Worm (Caenorhabditis elegans) whole organism, young adult: ENCODE results near the gene F10E9.1.
A peak's percentile ranks its signal among the peaks of the same experiment; 100 is the strongest.

ENCODE experiments used
- C17E4.6 ChIP-seq: fragments of 200-800 bp; sonication (Bioruptor generic); IDR thresholded peaks from 2 replicates; pipeline ENCODE4 v1.3.6; 2022; ENCODE audit warnings: missing genetic modification reagents, missing genetic modification characterization, missing compliant biosample characterization
- D2030.7 ChIP-seq: fragments of 200-800 bp; sonication (Bioruptor generic); IDR thresholded peaks from 2 replicates; pipeline ENCODE4 v1.3.6; 2022; ENCODE audit warnings: missing genetic modification reagents, missing genetic modification characterization, missing compliant biosample characterization
- F22D6.2 ChIP-seq: sonication (generic microtip); optimal IDR thresholded peaks from 2 replicates; lab custom pipeline; 2016; ENCODE audit warnings: mild to moderate bottlenecking, missing genetic modification characterization, missing compliant biosample characterization
- F49E8.2 ChIP-seq: sonication (generic microtip); optimal IDR thresholded peaks from 3 replicates; lab custom pipeline; 2017; ENCODE audit warnings: missing genetic modification characterization, mild to moderate bottlenecking, missing compliant biosample characterization, antibody characterized with exemption, moderate library complexity; ENCODE audit not compliant: insufficient read depth
- F55B11.4 ChIP-seq: sonication (generic microtip); optimal IDR thresholded peaks from 2 replicates; lab custom pipeline; 2016; ENCODE audit warnings: missing compliant biosample characterization, missing genetic modification characterization, borderline replicate concordance; ENCODE audit not compliant: insufficient read depth
- F57A8.1 ChIP-seq: fragments of 200-800 bp; sonication (Bioruptor generic); optimal IDR thresholded peaks from 2 replicates; lab custom pipeline; 2018; ENCODE audit warnings: mild to moderate bottlenecking, missing genetic modification characterization, moderate library complexity, missing compliant biosample characterization
- K12H6.12 ChIP-seq: fragments of 200-800 bp; sonication (Bioruptor generic); optimal IDR thresholded peaks from 2 replicates; lab custom pipeline; 2018; ENCODE audit warnings: mild to moderate bottlenecking, missing genetic modification characterization, missing compliant biosample characterization
- T07F8.4 ChIP-seq: sonication (generic microtip); optimal IDR thresholded peaks from 2 replicates; lab custom pipeline; 2016; ENCODE audit warnings: mild to moderate bottlenecking, missing genetic modification characterization, moderate library complexity, missing compliant biosample characterization
- Y53F4B.3 ChIP-seq: fragments of 200-800 bp; sonication (Bioruptor generic); IDR thresholded peaks from 2 replicates; pipeline ENCODE4 v1.3.6; 2022; ENCODE audit warnings: missing genetic modification reagents, missing genetic modification characterization, missing compliant biosample characterization
- Y67H2A.10 ChIP-seq: fragments of 200-800 bp; sonication (Bioruptor generic); conservative IDR thresholded peaks from 2 replicates; pipeline ENCODE4 v1.3.6; 2022; ENCODE audit warnings: missing genetic modification reagents, missing genetic modification characterization, missing compliant biosample characterization
- ZK185.1 ChIP-seq: sonication (generic microtip); optimal IDR thresholded peaks from 2 replicates; lab custom pipeline; 2016; ENCODE audit warnings: mild to moderate bottlenecking, missing genetic modification characterization, missing compliant biosample characterization; ENCODE audit not compliant: poor library complexity, severe bottlenecking
- akir-1 ChIP-seq: fragments of 200-800 bp; sonication (Bioruptor generic); optimal IDR thresholded peaks from 2 replicates; lab custom pipeline; 2018; ENCODE audit warnings: mild to moderate bottlenecking, missing genetic modification characterization, moderate library complexity, missing compliant biosample characterization
- ama-1 ChIP-seq, 3 experiments: fragments of 150-350 bp in 1 of 3; sonication (generic microtip) in 2 of 3; optimal IDR thresholded peaks; 2 replicates each; lab custom pipeline; 2014 to 2018; ENCODE audit warnings: missing biosample characterization in 2 of 3, missing genetic modification characterization in 2 of 3, missing genetic modification reagents in 2 of 3
- aptf-2 ChIP-seq: fragments of 200-800 bp; sonication (Bioruptor generic); conservative IDR thresholded peaks from 2 replicates; pipeline ENCODE4 v1.3.6; 2022; ENCODE audit warnings: missing genetic modification reagents, missing genetic modification characterization, missing compliant biosample characterization
- athp-1 ChIP-seq: sonication (generic microtip); optimal IDR thresholded peaks from 2 replicates; lab custom pipeline; 2017; ENCODE audit warnings: mild to moderate bottlenecking, missing genetic modification characterization, missing compliant biosample characterization
- attf-3 ChIP-seq: fragments of 200-800 bp; sonication (Bioruptor generic); conservative IDR thresholded peaks from 2 replicates; pipeline ENCODE4 v1.3.6; 2022; ENCODE audit warnings: missing genetic modification reagents, missing genetic modification characterization, missing compliant biosample characterization
- attf-6 ChIP-seq: fragments of 200-800 bp; sonication (Bioruptor generic); IDR thresholded peaks from 2 replicates; pipeline ENCODE4 v1.3.6; 2022; ENCODE audit warnings: missing genetic modification reagents, missing genetic modification characterization, missing compliant biosample characterization
- bed-1 ChIP-seq: fragments of 200-800 bp; sonication (Bioruptor generic); IDR thresholded peaks from 2 replicates; pipeline ENCODE4 v1.3.6; 2022; ENCODE audit warnings: missing genetic modification reagents, missing genetic modification characterization, missing compliant biosample characterization
- cebp-1 ChIP-seq, 2 experiments: fragments of 200-800 bp in 1 of 2; sonication (Bioruptor generic) in 1 of 2; sonication (generic microtip) in 1 of 2; IDR thresholded peaks in 1 of 2; optimal IDR thresholded peaks in 1 of 2; 2 replicates each; pipeline versions ENCODE4 v1.3.6 to Lab custom; 2017 to 2022; ENCODE audit warnings: missing compliant biosample characterization in 2 of 2, missing genetic modification characterization in 2 of 2, mild to moderate bottlenecking in 1 of 2, missing genetic modification reagents in 1 of 2, moderate library complexity in 1 of 2
- cebp-2 ChIP-seq: fragments of 200-800 bp; sonication (Bioruptor generic); IDR thresholded peaks from 2 replicates; pipeline ENCODE4 v1.3.6; 2022; ENCODE audit warnings: missing genetic modification characterization, missing compliant biosample characterization
- dox-1 ChIP-seq: fragments of 200-800 bp; sonication (Bioruptor generic); IDR thresholded peaks from 2 replicates; pipeline ENCODE4 v1.3.6; 2022; ENCODE audit warnings: missing genetic modification reagents, missing genetic modification characterization, missing compliant biosample characterization
- dpff-1 ChIP-seq: sonication (generic microtip); optimal IDR thresholded peaks from 2 replicates; lab custom pipeline; 2017; ENCODE audit warnings: mild to moderate bottlenecking, missing genetic modification characterization, missing compliant biosample characterization
- dpl-1 ChIP-seq: fragments of 150-350 bp; optimal IDR thresholded peaks from 2 replicates; lab custom pipeline; 2014; ENCODE audit warnings: missing biosample characterization, missing genetic modification reagents, missing genetic modification characterization
- efl-1 ChIP-seq: fragments of 150-350 bp; optimal IDR thresholded peaks from 2 replicates; lab custom pipeline; 2014; ENCODE audit warnings: missing biosample characterization, missing genetic modification reagents, missing genetic modification characterization
- ekl-4 ChIP-seq: fragments of 200-800 bp; sonication (Bioruptor generic); IDR thresholded peaks from 2 replicates; pipeline ENCODE4 v1.3.6; 2022; ENCODE audit warnings: missing genetic modification reagents, missing genetic modification characterization, missing compliant biosample characterization
- him-1 ChIP-seq: sonication (generic microtip); optimal IDR thresholded peaks from 2 replicates; lab custom pipeline; 2016; ENCODE audit warnings: missing genotype, missing genetic modification reagents, missing genetic modification characterization, missing compliant biosample characterization
- hlh-26 ChIP-seq: fragments of 200-800 bp; sonication (Bioruptor generic); conservative IDR thresholded peaks from 2 replicates; pipeline ENCODE4 v1.3.6; 2022; ENCODE audit warnings: missing genetic modification reagents, missing genetic modification characterization, missing compliant biosample characterization
- hmg-1.2 ChIP-seq: fragments of 200-800 bp; sonication (Bioruptor generic); IDR thresholded peaks from 2 replicates; pipeline ENCODE4 v1.3.6; 2022; ENCODE audit warnings: missing genetic modification reagents, missing genetic modification characterization, missing compliant biosample characterization
- hsf-1 ChIP-seq: fragments of 200-800 bp; sonication (Bioruptor generic); IDR thresholded peaks from 2 replicates; pipeline ENCODE4 v1.3.6; 2022; ENCODE audit warnings: missing genetic modification reagents, missing genetic modification characterization, missing compliant biosample characterization
- lin-26 ChIP-seq: fragments of 200-800 bp; sonication (Bioruptor generic); IDR thresholded peaks from 2 replicates; pipeline ENCODE4 v1.3.6; 2022; ENCODE audit warnings: missing genetic modification reagents, missing genetic modification characterization, missing compliant biosample characterization
- lsl-1 ChIP-seq: fragments of 200-800 bp; sonication (Bioruptor generic); optimal IDR thresholded peaks from 2 replicates; lab custom pipeline; 2018; ENCODE audit warnings: mild to moderate bottlenecking, missing genetic modification characterization, moderate library complexity, missing compliant biosample characterization
- madf-3 ChIP-seq: fragments of 200-800 bp; sonication (Bioruptor generic); IDR thresholded peaks from 2 replicates; pipeline ENCODE4 v1.3.6; 2022; ENCODE audit warnings: missing genetic modification reagents, missing genetic modification characterization, missing compliant biosample characterization
- madf-8 ChIP-seq: fragments of 200-800 bp; sonication (Bioruptor generic); conservative IDR thresholded peaks from 2 replicates; pipeline ENCODE4 v1.3.6; 2022; ENCODE audit warnings: missing genetic modification reagents, missing genetic modification characterization, missing compliant biosample characterization
- mxl-1 ChIP-seq: sonication (generic microtip); optimal IDR thresholded peaks from 2 replicates; lab custom pipeline; 2016; ENCODE audit warnings: missing genetic modification characterization, missing compliant biosample characterization
- nfya-1 ChIP-seq: sonication (generic microtip); optimal IDR thresholded peaks from 2 replicates; lab custom pipeline; 2017; ENCODE audit warnings: antibody characterized with exemption, missing compliant biosample characterization, missing genetic modification characterization, borderline replicate concordance; ENCODE audit not compliant: insufficient read depth
- nhr-120 ChIP-seq: fragments of 200-800 bp; sonication (Bioruptor generic); IDR thresholded peaks from 2 replicates; pipeline ENCODE4 v1.3.6; 2022; ENCODE audit warnings: missing genetic modification characterization, missing compliant biosample characterization
- nhr-27 ChIP-seq: fragments of 200-800 bp; sonication (Bioruptor generic); optimal IDR thresholded peaks from 2 replicates; lab custom pipeline; 2018; ENCODE audit warnings: mild to moderate bottlenecking, missing genetic modification characterization, moderate library complexity, missing compliant biosample characterization
- nhr-80 ChIP-seq: sonication (generic microtip); optimal IDR thresholded peaks from 2 replicates; lab custom pipeline; 2016; ENCODE audit warnings: missing genetic modification characterization, missing compliant biosample characterization
- pbrm-1 ChIP-seq: fragments of 200-800 bp; sonication (Bioruptor generic); IDR thresholded peaks from 2 replicates; pipeline ENCODE4 v1.3.6; 2022; ENCODE audit warnings: missing genetic modification reagents, missing genetic modification characterization, missing compliant biosample characterization
- snpc-1.3 ChIP-seq: sonication (generic microtip); optimal IDR thresholded peaks from 2 replicates; lab custom pipeline; 2017; ENCODE audit warnings: missing genetic modification characterization, mild to moderate bottlenecking, missing compliant biosample characterization, antibody characterized with exemption, moderate library complexity, missing genotype, missing genetic modification reagents; ENCODE audit not compliant: insufficient read depth
- snpc-3.4 ChIP-seq: sonication (generic microtip); optimal IDR thresholded peaks from 2 replicates; lab custom pipeline; 2017; ENCODE audit warnings: missing genetic modification characterization, mild to moderate bottlenecking, missing compliant biosample characterization, antibody characterized with exemption, moderate library complexity, missing genotype, missing genetic modification reagents
- tbp1 ChIP-seq: fragments of 200-800 bp; sonication (Bioruptor generic); optimal IDR thresholded peaks from 2 replicates; lab custom pipeline; 2018; ENCODE audit warnings: mild to moderate bottlenecking, missing genetic modification characterization, missing compliant biosample characterization
- tbx-9 ChIP-seq: sonication (generic microtip); optimal IDR thresholded peaks from 2 replicates; lab custom pipeline; 2016; ENCODE audit warnings: borderline replicate concordance, missing genetic modification characterization, inconsistent platforms, missing compliant biosample characterization
- tlf-1 ChIP-seq: fragments of 200-800 bp; sonication (Bioruptor generic); optimal IDR thresholded peaks from 2 replicates; lab custom pipeline; 2018; ENCODE audit warnings: mild to moderate bottlenecking, missing genetic modification characterization, missing compliant biosample characterization
- unc-130 ChIP-seq: sonication (generic microtip); optimal IDR thresholded peaks from 2 replicates; lab custom pipeline; 2016; ENCODE audit warnings: missing genetic modification reagents, missing genetic modification characterization, missing compliant biosample characterization
- zim-3 ChIP-seq: sonication (generic microtip); optimal IDR thresholded peaks from 2 replicates; lab custom pipeline; 2017; ENCODE audit warnings: mild to moderate bottlenecking, missing genetic modification characterization, moderate library complexity, missing compliant biosample characterization
- ztf-28 ChIP-seq: fragments of 200-800 bp; sonication (Bioruptor generic); IDR thresholded peaks from 2 replicates; pipeline ENCODE4 v1.3.6; 2022; ENCODE audit warnings: missing genetic modification reagents, missing genetic modification characterization, missing compliant biosample characterization

F10E9.1 gene

DNA sequence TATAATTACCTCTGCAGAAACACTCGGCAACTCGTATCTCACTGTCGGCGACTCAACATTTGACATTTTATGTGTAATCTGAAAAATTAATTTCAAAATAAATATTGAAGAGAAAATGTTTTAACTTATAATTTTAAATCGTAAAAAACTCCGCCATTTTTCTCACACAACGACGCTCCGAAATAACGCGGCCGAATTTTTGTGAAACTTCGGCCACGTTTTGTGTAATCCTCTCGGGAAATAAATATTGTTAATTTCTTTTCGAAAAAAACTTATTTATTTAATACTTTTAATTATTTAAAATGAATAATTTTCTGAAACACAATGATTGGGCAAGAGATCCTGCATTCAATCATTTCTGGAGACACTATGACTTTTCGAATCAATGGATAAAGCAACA, 15.6 kb upstream of the F10E9.1 start, which contains the start of the genes F10E9.7 and F10E9.5 (continued):
- TF ChIP-seq F55B11.4 (tag; lab: Kevin White, UChicago) (no peak), lin-26 (GFP tag; lab: Robert Waterston, UW) (no peak), nhr-120 (no peak), aptf-2 (GFP tag; lab: Robert Waterston, UW) (peak; percentile 84), cebp-2 (GFP tag; lab: Robert Waterston, UW) (no peak), efl-1 (GFP tag; lab: Kevin White, UChicago) (peak; percentile 56), dpff-1 (tag; lab: Kevin White, UChicago) (no peak), hsf-1 (GFP tag; lab: Robert Waterston, UW) (0 out of 2 replicates have a peak, but pooled peaks have one; percentile 48), T07F8.4 (tag; lab: Kevin White, UChicago) (no peak), nhr-27 (no peak), zim-3 (peak; percentile 36), cebp-1 (GFP tag; IDR thresholded peaks at IDR 0.05; lab: Robert Waterston, UW) (no peak), cebp-1 (tag; optimal IDR thresholded peaks at IDR 0.05; lab: Kevin White, UChicago) (peak; percentile 68), dox-1 (GFP tag; lab: Robert Waterston, UW) (peak; percentile 87), madf-8 (GFP tag; lab: Robert Waterston, UW) (peak; percentile 52), lsl-1 (GFP tag; lab: Kevin White, UChicago) (peak; percentile 58), madf-3 (GFP tag; lab: Robert Waterston, UW) (peak; percentile 78; the same call in 1 of the 2 replicates), nhr-80 (peak; percentile 17), ama-1 (optimal IDR thresholded peaks at IDR 0.05; lab: Kevin White, UChicago) (no peak), ama-1 (GFP tag; optimal IDR thresholded peaks at IDR 0.05; lab: Kevin White, UChicago) (no peak), C17E4.6 (GFP tag; lab: Robert Waterston, UW) (no peak), F57A8.1 (GFP tag; lab: Kevin White, UChicago) (peak; percentile 44), tbp1 (GFP tag; lab: Kevin White, UChicago) (peak; percentile 61), Y53F4B.3 (GFP tag; lab: Robert Waterston, UW) (no peak), ztf-28 (peak; percentile 89), snpc-1.3 (peak; percentile 62), mxl-1 (tag; lab: Kevin White, UChicago) (no peak), tbx-9 (tag; lab: Kevin White, UChicago) (no peak), attf-6 (GFP tag; lab: Robert Waterston, UW) (no peak), attf-3 (GFP tag; lab: Robert Waterston, UW) (peak; percentile 98), unc-130 (GFP tag; lab: Kevin White, UChicago) (peak; percentile 94), ekl-4 (GFP tag; lab: Robert Waterston, UW) (no peak; the same call in 1 of the 2 replicates), pbrm-1 (GFP tag; lab: Robert Waterston, UW) (no peak), him-1 (peak; percentile 38), athp-1 (tag; lab: Kevin White, UChicago) (peak; percentile 37), hmg-1.2 (peak; percentile 42), dpl-1 (GFP tag; lab: Kevin White, UChicago) (peak; percentile 65), Y67H2A.10 (GFP tag; lab: Robert Waterston, UW) (peak; percentile 61; the same call in 1 of the 2 replicates), tlf-1 (GFP tag; lab: Kevin White, UChicago) (peak; percentile 46), bed-1 (GFP tag; lab: Robert Waterston, UW) (no peak), ZK185.1 (peak; percentile 96), D2030.7 (GFP tag; lab: Robert Waterston, UW) (peak; percentile 67), F49E8.2 (tag; lab: Kevin White, UChicago) (no peak), nfya-1 (tag; lab: Kevin White, UChicago) (no peak), snpc-3.4 (tag; lab: Kevin White, UChicago) (peak; percentile 66), F22D6.2 (tag; lab: Kevin White, UChicago) (peak; percentile 13), akir-1 (GFP tag; lab: Kevin White, UChicago) (no peak), K12H6.12 (tag; lab: Kevin White, UChicago) (peak; percentile 85), hlh-26 (GFP tag; lab: Robert Waterston, UW) (no peak)
